Worm (Caenorhabditis elegans): ENCODE results near the gene C38H2.2.

ce11 chrIII:10367355-10367909, 14.1 kb upstream of the C38H2.2 start:
- TF ChIP-seq fkh-10 (GFP tag; optimal IDR thresholded peaks at IDR 0.05) (no peak), nfya-1 (tag; optimal IDR thresholded peaks at IDR 0.05) (no peak), rnt-1 (tag; optimal IDR thresholded peaks at IDR 0.05) (no peak), unc-86 (tag; optimal IDR thresholded peaks at IDR 0.05) (no peak)
